Fruit fly (Drosophila melanogaster) whole organism, pupa: Measurements from ENCODE around the gene CG15142.
A peak's percentile ranks its signal among the peaks of the same experiment; 100 is the strongest.

Experiments
- CG12605 ChIP-seq: fragments of 200-800 bp; sonication (Bioruptor generic); IDR thresholded peaks from 2 replicates; pipeline ENCODE4 v1.3.6; 2022; ENCODE audit warnings: missing biosample characterization, missing genetic modification characterization
- CG13204 ChIP-seq: fragments of 200-800 bp; sonication (Bioruptor generic); optimal IDR thresholded peaks from 2 replicates; lab custom pipeline; 2018; ENCODE audit warnings: missing biosample characterization, mild to moderate bottlenecking, missing genetic modification characterization, moderate library complexity
- CG14655 ChIP-seq: fragments of 200-800 bp; sonication (Bioruptor generic); optimal IDR thresholded peaks from 3 replicates; lab custom pipeline; 2017; ENCODE audit warnings: mild to moderate bottlenecking, missing biosample characterization, missing genetic modification reagents, missing genetic modification characterization
- CG15710 ChIP-seq: fragments of 200-800 bp; sonication (Bioruptor generic); optimal IDR thresholded peaks from 2 replicates; lab custom pipeline; 2018; ENCODE audit warnings: missing biosample characterization, mild to moderate bottlenecking, missing genetic modification characterization, moderate library complexity
- CG17806 ChIP-seq: fragments of 200-800 bp; sonication (Bioruptor generic); optimal IDR thresholded peaks from 2 replicates; lab custom pipeline; 2018; ENCODE audit warnings: missing biosample characterization, mild to moderate bottlenecking, missing genetic modification characterization, moderate library complexity
- CG32121 ChIP-seq: fragments of 200-800 bp; sonication (Bioruptor generic); IDR thresholded peaks from 2 replicates; pipeline ENCODE4 v1.3.6; 2022; ENCODE audit warnings: missing biosample characterization, missing genetic modification characterization
- CG34367 ChIP-seq: fragments of 200-800 bp; sonication (Bioruptor generic); optimal IDR thresholded peaks from 2 replicates; lab custom pipeline; 2018; ENCODE audit warnings: missing biosample characterization, mild to moderate bottlenecking, missing genetic modification characterization
- CG4496 ChIP-seq: fragments of 200-800 bp; sonication (Bioruptor generic); IDR thresholded peaks from 3 replicates; pipeline ENCODE4 v1.3.6; 2022; ENCODE audit warnings: missing biosample characterization, missing genetic modification characterization
- CG8159 ChIP-seq: fragments of 200-800 bp; sonication (Bioruptor generic); optimal IDR thresholded peaks from 3 replicates; lab custom pipeline; 2018; ENCODE audit warnings: missing biosample characterization, mild to moderate bottlenecking, missing genetic modification characterization, moderate library complexity
- CG8301 ChIP-seq: fragments of 200-800 bp; sonication (Bioruptor generic); optimal IDR thresholded peaks from 2 replicates; lab custom pipeline; 2018; ENCODE audit warnings: missing biosample characterization, mild to moderate bottlenecking, missing genetic modification characterization
- CG9948 ChIP-seq: fragments of 200-800 bp; sonication (Bioruptor generic); optimal IDR thresholded peaks from 2 replicates; lab custom pipeline; 2018; ENCODE audit warnings: missing biosample characterization, mild to moderate bottlenecking, missing genetic modification characterization, moderate library complexity
- EcR ChIP-seq: fragments of 200-800 bp; sonication (Bioruptor generic); optimal IDR thresholded peaks from 3 replicates; lab custom pipeline; 2019; ENCODE audit warnings: missing biosample characterization, missing genetic modification characterization, mild to moderate bottlenecking, moderate library complexity, missing genetic modification reagents
- Ets98B ChIP-seq: fragments of 200-800 bp; sonication (Bioruptor generic); IDR thresholded peaks from 2 replicates; pipeline ENCODE4 v1.3.6; 2022; ENCODE audit warnings: missing biosample characterization, missing genetic modification characterization
- Pif1A ChIP-seq: fragments of 200-800 bp; sonication (Bioruptor generic); optimal IDR thresholded peaks from 3 replicates; lab custom pipeline; 2016; ENCODE audit warnings: missing biosample characterization, missing genetic modification characterization
- Pif1B ChIP-seq: fragments of 200-800 bp; sonication (Bioruptor generic); optimal IDR thresholded peaks from 3 replicates; lab custom pipeline; 2016; ENCODE audit warnings: missing biosample characterization, missing genetic modification characterization
- Snoo ChIP-seq: fragments of 200-800 bp; sonication (Bioruptor generic); optimal IDR thresholded peaks from 3 replicates; lab custom pipeline; 2017; ENCODE audit warnings: missing biosample characterization, mild to moderate bottlenecking, missing genetic modification characterization, inconsistent platforms
- fd96Ca ChIP-seq: fragments of 200-800 bp; sonication (Bioruptor generic); IDR thresholded peaks from 3 replicates; pipeline ENCODE4 v1.3.6; 2022; ENCODE audit warnings: missing biosample characterization, missing genetic modification characterization
- gl ChIP-seq: fragments of 200-800 bp; sonication (Bioruptor generic); optimal IDR thresholded peaks from 2 replicates; lab custom pipeline; 2018; ENCODE audit warnings: missing biosample characterization, mild to moderate bottlenecking, missing genetic modification characterization
- rn ChIP-seq: fragments of 200-800 bp; sonication (Bioruptor generic); IDR thresholded peaks from 2 replicates; pipeline ENCODE4 v1.3.6; 2022; ENCODE audit warnings: missing biosample characterization, missing genetic modification characterization

CG15142 gene

DNA sequence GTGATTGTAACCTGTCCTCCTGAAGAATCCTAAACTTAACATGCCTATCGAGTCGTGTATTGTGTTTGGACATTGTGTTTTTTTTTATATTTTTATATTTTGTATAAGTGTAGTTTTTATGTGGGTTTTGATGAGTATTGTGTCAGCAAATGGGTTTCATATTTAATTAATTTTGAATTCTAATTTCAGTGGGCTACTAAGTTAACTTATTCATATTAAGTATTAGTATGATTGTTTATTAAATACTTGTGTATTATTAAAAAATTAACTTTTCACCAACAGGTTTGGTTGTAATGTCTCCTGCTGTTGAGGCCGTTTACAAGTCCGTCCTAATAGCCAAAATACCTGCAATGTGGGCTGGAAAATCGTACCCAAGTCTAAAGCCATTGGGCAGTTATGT lies 25.8 kb upstream of the CG15142 start, which contains the start of gene CG15143:
CG15143 (minus strand) TSS at position 101 of the 400 bp plus-strand sequence.
- no peak for TF ChIP-seq CG8301 (tag; lab: Kevin White, UChicago)
- no peak for TF ChIP-seq fd96Ca (GFP tag; lab: Robert Waterston, UW)
- no peak for TF ChIP-seq gl (tag; lab: Kevin White, UChicago)
- TF ChIP-seq EcR (GFP tag; lab: Kevin White, UChicago) = no peak
- no peak for TF ChIP-seq CG17806
- no peak for TF ChIP-seq Snoo (tag; lab: Kevin White, UChicago)

- TF ChIP-seq Pif1B (peak; percentile 19), CG4496 (GFP tag; lab: Robert Waterston, UW) (no peak), CG8159 (tag; lab: Kevin White, UChicago) (peak; percentile 75), CG14655 (GFP tag; lab: Kevin White, UChicago) (peak; percentile 8), gl (tag; lab: Kevin White, UChicago) (no peak), Pif1A (GFP tag; lab: Kevin White, UChicago) (peak; percentile 25), CG13204 (GFP tag; lab: Kevin White, UChicago) (no peak), CG34367 (peak; percentile 15)
These were observed 15.6 kb upstream of the CG15142 start for dm6 chr2L:17514090-17514715.

DNA sequence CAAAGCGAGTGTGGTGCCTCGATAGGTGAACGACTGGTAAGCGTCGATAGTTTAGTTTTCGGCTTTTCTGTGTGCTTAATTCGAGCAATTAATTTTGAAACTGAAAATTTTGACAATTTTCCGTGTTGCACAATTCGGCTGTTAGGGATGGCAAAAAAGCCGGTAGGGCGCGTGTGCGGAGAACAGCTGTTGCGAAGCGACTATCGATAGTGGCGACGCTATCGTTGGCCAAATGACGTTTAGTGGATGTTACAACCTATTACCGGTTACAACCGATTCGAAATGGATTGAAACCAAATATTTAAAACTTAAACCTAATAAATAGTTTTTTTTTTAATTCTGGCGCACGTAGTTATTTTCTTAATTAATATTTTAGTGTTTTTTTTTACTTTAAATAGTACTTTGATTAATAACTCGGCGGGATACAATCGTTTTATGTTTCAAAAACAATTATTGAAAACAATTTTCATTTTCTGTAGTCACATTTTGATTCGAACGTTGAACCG lies 2.4 kb upstream of the CG15142 start, which contains the start of the genes mEFTs and Dhc36C:
mEFTs (minus strand) TSS at position 161 of the 506 bp plus-strand sequence.
Dhc36C (plus strand) TSS at position 456 of the 506 bp plus-strand sequence.
- TF ChIP-seq CG8301 (tag; lab: Kevin White, UChicago) = no peak
- no peak for TF ChIP-seq CG34367
- TF ChIP-seq CG4496 (GFP tag; lab: Robert Waterston, UW) = no peak
- TF ChIP-seq CG12605 = no peak
- no peak for TF ChIP-seq fd96Ca (GFP tag; lab: Robert Waterston, UW)
- TF ChIP-seq gl (tag; lab: Kevin White, UChicago) = no peak
- no peak for TF ChIP-seq CG15710 (tag; lab: Kevin White, UChicago)
- TF ChIP-seq EcR (GFP tag; lab: Kevin White, UChicago) = no peak
- TF ChIP-seq Pif1B = no peak
- TF ChIP-seq CG14655 (GFP tag; lab: Kevin White, UChicago) = no peak
- no peak for TF ChIP-seq Snoo (tag; lab: Kevin White, UChicago)
- TF ChIP-seq, all 21 proteins: peak for 0

dm6 chr2L:17497108-17497507 lies 1.5 kb downstream of the CG15142 start, which contains the start of gene qua:
qua (minus strand) TSS chr2L:17497208.
- TF ChIP-seq CG14655 (GFP tag; lab: Kevin White, UChicago) = peak; percentile 19
- TF ChIP-seq Pif1A (GFP tag; lab: Kevin White, UChicago) = no peak
- TF ChIP-seq, all 21 proteins: peak for 1

DNA sequence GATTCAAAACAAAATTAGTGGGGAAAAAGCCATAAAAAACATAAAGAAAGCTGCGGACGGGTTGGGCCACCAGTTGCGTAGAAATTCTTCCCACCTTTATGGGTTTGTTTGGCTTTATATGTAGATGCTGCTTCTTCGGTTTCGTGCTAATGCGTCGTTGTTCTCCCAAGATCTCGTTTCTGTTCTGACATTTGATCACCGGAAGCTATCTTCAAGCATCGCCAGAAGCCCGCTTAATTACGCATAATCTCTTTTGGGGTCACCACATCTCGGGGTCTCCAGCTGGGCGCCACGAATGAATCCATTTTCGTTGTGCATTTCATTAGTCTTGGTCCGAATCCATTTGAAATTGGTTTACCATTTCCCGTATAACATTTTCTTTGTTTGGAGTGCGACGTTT lies 2.9 kb downstream of the CG15142 start:
- TF ChIP-seq rn (GFP tag; lab: Robert Waterston, UW) = no peak
- TF ChIP-seq gl (tag; lab: Kevin White, UChicago) = no peak
- TF ChIP-seq CG32121 (GFP tag; lab: Robert Waterston, UW) = no peak
- TF ChIP-seq CG9948 (tag; lab: Kevin White, UChicago) = no peak
- no peak for TF ChIP-seq Ets98B (GFP tag; lab: Robert Waterston, UW)
- TF ChIP-seq CG13204 (GFP tag; lab: Kevin White, UChicago) = no peak
- no peak for TF ChIP-seq Snoo (tag; lab: Kevin White, UChicago)

DNA sequence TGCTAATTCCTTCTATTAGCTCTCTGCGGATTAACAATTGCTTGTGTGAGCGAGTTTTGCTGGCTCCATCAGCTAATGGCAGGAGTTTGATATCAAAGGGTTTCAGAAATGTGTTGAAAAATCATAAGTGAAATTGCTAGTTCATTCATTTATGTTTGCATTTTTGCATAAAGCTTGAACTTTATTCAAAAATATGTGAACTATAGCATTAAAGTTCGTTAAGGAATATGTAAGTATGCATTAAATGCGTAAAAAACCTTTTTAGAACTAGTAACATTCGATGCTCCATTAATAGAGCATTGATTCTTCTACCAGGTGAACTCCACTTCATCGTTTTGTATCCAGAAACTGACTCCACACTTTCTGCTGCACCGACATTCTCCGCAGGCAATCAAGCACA lies 5.9 kb downstream of the CG15142 start:
- TF ChIP-seq Ets98B (GFP tag; lab: Robert Waterston, UW) = no peak
- TF ChIP-seq gl (tag; lab: Kevin White, UChicago) = no peak
- TF ChIP-seq CG9948 (tag; lab: Kevin White, UChicago) = no peak
- no peak for TF ChIP-seq CG17806
- no peak for TF ChIP-seq CG32121 (GFP tag; lab: Robert Waterston, UW)
- no peak for TF ChIP-seq CG8159 (tag; lab: Kevin White, UChicago)

DNA sequence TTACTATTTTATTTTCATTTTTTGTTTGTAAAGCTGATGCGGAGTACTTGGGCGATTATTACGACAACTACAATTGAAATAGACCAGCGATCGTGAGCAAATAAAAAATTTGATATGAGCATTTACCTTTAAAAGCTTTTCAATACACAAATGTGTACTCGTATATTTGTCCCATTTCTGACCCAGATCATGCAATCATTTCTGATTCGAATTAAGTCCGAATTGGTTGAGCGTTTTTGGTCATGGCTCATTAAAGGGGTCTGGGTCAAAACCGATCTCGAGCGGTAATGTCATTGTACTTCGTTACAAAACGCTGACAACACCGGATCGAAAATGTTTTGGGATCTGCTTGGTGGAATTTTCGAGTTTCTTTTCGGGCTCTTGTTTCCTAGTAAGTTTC lies 12.4 kb downstream of the CG15142 start, which contains the start of gene CG43220:
CG43220 (plus strand) TSS at position 301 of the 400 bp plus-strand sequence.
- TF ChIP-seq CG8159 (tag; lab: Kevin White, UChicago) (no peak), CG17806 (no peak), CG14655 (GFP tag; lab: Kevin White, UChicago) (no peak), CG4496 (GFP tag; lab: Robert Waterston, UW) (no peak), CG9948 (tag; lab: Kevin White, UChicago) (no peak), Ets98B (GFP tag; lab: Robert Waterston, UW) (no peak), CG13204 (GFP tag; lab: Kevin White, UChicago) (no peak)
